Fruit fly (Drosophila melanogaster): ENCODE results near the gene CG46339.

dm6 chr3R:26989802-26990509 is 74.4 kb downstream of the CG46339 start, which contains the start of gene CG31076:
- no peak for TF ChIP-seq h (optimal IDR thresholded peaks at IDR 0.05)
- no peak for TF ChIP-seq Myc (optimal IDR thresholded peaks at IDR 0.05)
- no peak for TF ChIP-seq psq (optimal IDR thresholded peaks at IDR 0.05)
- no peak for TF ChIP-seq insv (optimal IDR thresholded peaks at IDR 0.05)
